Worm (Caenorhabditis elegans) whole organism, L3 larva: Measurements from ENCODE around the gene coq-6.
A peak's percentile ranks its signal among the peaks of the same experiment; 100 is the strongest.

Experiments used
- R02D3.7 ChIP-seq: fragments of 150-350 bp; optimal IDR thresholded peaks from 2 replicates; lab custom pipeline; 2014; ENCODE audit warnings: missing biosample characterization, missing genetic modification characterization
- ZK546.5 ChIP-seq: sonication (generic microtip); optimal IDR thresholded peaks from 2 replicates; lab custom pipeline; 2017; ENCODE audit warnings: missing biosample characterization, missing genetic modification characterization
- aly-2 ChIP-seq: fragments of 150-350 bp; optimal IDR thresholded peaks from 2 replicates; lab custom pipeline; 2014; ENCODE audit warnings: missing biosample characterization, missing genetic modification characterization
- ceh-28 ChIP-seq: fragments of 150-350 bp; optimal IDR thresholded peaks from 2 replicates; lab custom pipeline; 2014; ENCODE audit warnings: missing biosample characterization, missing genetic modification reagents, missing genetic modification characterization
- ceh-9 ChIP-seq: sonication (generic microtip); optimal IDR thresholded peaks from 2 replicates; lab custom pipeline; 2018; ENCODE audit warnings: missing biosample characterization, missing genetic modification characterization
- daf-12 ChIP-seq: fragments of 150-350 bp; optimal IDR thresholded peaks from 2 replicates; lab custom pipeline; 2014; ENCODE audit warnings: missing biosample characterization, missing genetic modification reagents, missing genetic modification characterization
- egl-27 ChIP-seq: sonication (generic microtip); optimal IDR thresholded peaks from 4 replicates; lab custom pipeline; 2017; ENCODE audit warnings: missing biosample characterization, missing genetic modification reagents, missing genetic modification characterization
- egl-5 ChIP-seq: fragments of 150-350 bp; optimal IDR thresholded peaks from 2 replicates; lab custom pipeline; 2017; ENCODE audit warnings: missing biosample characterization, missing genetic modification reagents, missing genetic modification characterization, inconsistent platforms
- elt-1 ChIP-seq: fragments of 150-350 bp; optimal IDR thresholded peaks from 2 replicates; lab custom pipeline; 2014; ENCODE audit warnings: missing biosample characterization, missing genetic modification characterization
- elt-2 ChIP-seq: sonication (generic microtip); optimal IDR thresholded peaks from 2 replicates; lab custom pipeline; 2016; ENCODE audit warnings: missing genetic modification reagents, mild to moderate bottlenecking, missing genetic modification characterization, missing compliant biosample characterization
- elt-3 ChIP-seq, 3 experiments: fragments of 150-350 bp in 1 of 3; sonication (generic microtip) in 2 of 3; optimal IDR thresholded peaks; 2 replicates in 2 of 3; 4 replicates in 1 of 3; lab custom pipeline; 2014 to 2017; ENCODE audit warnings: missing biosample characterization in 3 of 3, missing genetic modification characterization in 3 of 3
- eor-1 ChIP-seq, 2 experiments: fragments of 150-350 bp; optimal IDR thresholded peaks; 2 replicates each; lab custom pipeline; 2014 to 2018; ENCODE audit warnings: missing biosample characterization in 2 of 2, missing genetic modification characterization in 2 of 2
- fkh-10 ChIP-seq: sonication (generic microtip); optimal IDR thresholded peaks from 2 replicates; lab custom pipeline; 2017; ENCODE audit warnings: missing biosample characterization, missing genetic modification reagents, missing genetic modification characterization
- fkh-2 ChIP-seq: fragments of 150-350 bp; optimal IDR thresholded peaks from 2 replicates; lab custom pipeline; 2014; ENCODE audit warnings: missing biosample characterization, missing genetic modification reagents, missing genetic modification characterization
- fos-1 ChIP-seq: fragments of 150-350 bp; optimal IDR thresholded peaks from 2 replicates; lab custom pipeline; 2014; ENCODE audit warnings: missing biosample characterization, missing genetic modification characterization
- hmg-11 ChIP-seq: sonication (generic microtip); optimal IDR thresholded peaks from 2 replicates; lab custom pipeline; 2016; ENCODE audit warnings: missing genetic modification characterization, missing compliant biosample characterization
- lin-15B ChIP-seq: fragments of 150-350 bp; optimal IDR thresholded peaks from 2 replicates; lab custom pipeline; 2014; ENCODE audit warnings: missing biosample characterization, missing genetic modification characterization
- lin-39 ChIP-seq: fragments of 150-350 bp; optimal IDR thresholded peaks from 2 replicates; lab custom pipeline; 2018; ENCODE audit warnings: missing biosample characterization, missing genetic modification reagents, missing genetic modification characterization
- lsy-12 ChIP-seq: sonication (generic microtip); optimal IDR thresholded peaks from 2 replicates; lab custom pipeline; 2016; ENCODE audit warnings: mild to moderate bottlenecking, missing genetic modification characterization, missing compliant biosample characterization
- mml-1 ChIP-seq: fragments of 150-350 bp; sonication (generic microtip); optimal IDR thresholded peaks from 3 replicates; lab custom pipeline; 2014; ENCODE audit warnings: missing biosample characterization, missing genetic modification characterization
- nfya-1 ChIP-seq: sonication (generic microtip); optimal IDR thresholded peaks from 2 replicates; lab custom pipeline; 2017; ENCODE audit warnings: missing genetic modification characterization, mild to moderate bottlenecking, missing compliant biosample characterization, antibody characterized with exemption, moderate library complexity; ENCODE audit not compliant: insufficient read depth
- nhr-12 ChIP-seq: fragments of 150-350 bp; optimal IDR thresholded peaks from 2 replicates; lab custom pipeline; 2014; ENCODE audit warnings: missing biosample characterization, missing genetic modification characterization
- nhr-23 ChIP-seq: fragments of 150-350 bp; optimal IDR thresholded peaks from 2 replicates; lab custom pipeline; 2014; ENCODE audit warnings: missing biosample characterization, missing genetic modification reagents, missing genetic modification characterization
- nhr-237 ChIP-seq: fragments of 150-350 bp; optimal IDR thresholded peaks from 2 replicates; lab custom pipeline; 2014; ENCODE audit warnings: missing biosample characterization, missing genetic modification characterization
- nhr-25 ChIP-seq: sonication (generic microtip); optimal IDR thresholded peaks from 2 replicates; lab custom pipeline; 2017; ENCODE audit warnings: missing biosample characterization, missing genetic modification characterization
- nhr-43 ChIP-seq: sonication (generic microtip); optimal IDR thresholded peaks from 2 replicates; lab custom pipeline; 2016; ENCODE audit warnings: mild to moderate bottlenecking, missing genetic modification characterization, missing compliant biosample characterization; ENCODE audit not compliant: poor library complexity, severe bottlenecking
- nhr-67 ChIP-seq: fragments of 150-350 bp; optimal IDR thresholded peaks from 2 replicates; lab custom pipeline; 2014; ENCODE audit warnings: missing biosample characterization, missing genetic modification characterization
- nhr-76 ChIP-seq: fragments of 150-350 bp; sonication (generic microtip); optimal IDR thresholded peaks from 5 replicates; lab custom pipeline; 2014; ENCODE audit warnings: missing biosample characterization, missing genetic modification characterization
- nhr-77 ChIP-seq: fragments of 150-350 bp; optimal IDR thresholded peaks from 2 replicates; lab custom pipeline; 2014; ENCODE audit warnings: missing biosample characterization, missing genetic modification characterization
- pha-4 ChIP-seq: fragments of 150-350 bp; optimal IDR thresholded peaks from 2 replicates; lab custom pipeline; 2014; ENCODE audit warnings: missing biosample characterization, missing genetic modification reagents, missing genetic modification characterization
- skn-1 ChIP-seq: fragments of 150-350 bp; optimal IDR thresholded peaks from 2 replicates; lab custom pipeline; 2014; ENCODE audit warnings: missing biosample characterization, missing genetic modification characterization
- tbx-2 ChIP-seq: sonication (generic microtip); optimal IDR thresholded peaks from 2 replicates; lab custom pipeline; 2016; ENCODE audit warnings: mild to moderate bottlenecking, missing genetic modification characterization, missing compliant biosample characterization
- unc-62 ChIP-seq: fragments of 150-350 bp; sonication (generic microtip); optimal IDR thresholded peaks from 4 replicates; lab custom pipeline; 2014; ENCODE audit warnings: missing biosample characterization, missing genetic modification reagents, missing genetic modification characterization
- ztf-11 ChIP-seq: fragments of 150-350 bp; optimal IDR thresholded peaks from 2 replicates; lab custom pipeline; 2014; ENCODE audit warnings: missing biosample characterization, missing genetic modification characterization
- ztf-4 ChIP-seq: fragments of 150-350 bp; optimal IDR thresholded peaks from 2 replicates; lab custom pipeline; 2014; ENCODE audit warnings: missing biosample characterization, missing genetic modification characterization

coq-6 gene

DNA sequence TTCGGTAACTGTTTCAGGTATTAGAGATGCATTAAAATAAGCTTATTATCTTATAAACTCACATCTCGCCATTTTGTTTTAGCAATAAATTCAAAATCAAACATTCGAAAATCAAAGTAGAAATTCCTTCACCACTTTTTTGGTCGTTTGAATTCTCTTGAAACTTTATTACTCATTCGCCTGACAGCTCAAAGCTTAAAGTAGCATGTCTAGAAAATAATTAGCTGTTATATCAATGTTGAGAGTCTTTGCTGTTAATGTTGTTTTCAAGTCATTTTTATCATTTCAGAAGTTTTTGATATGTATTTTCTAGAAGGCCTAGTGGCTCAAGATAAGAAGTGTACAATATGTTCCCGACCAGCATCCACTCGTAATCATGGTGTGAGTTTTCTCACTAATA, 33.5 kb upstream of the coq-6 start, which contains the start of gene nhr-39:
nhr-39 (plus strand) TSS at position 301 of the 400 bp plus-strand sequence.
- no peak for TF ChIP-seq tbx-2
- no peak for TF ChIP-seq egl-5
- TF ChIP-seq elt-3 (tag; optimal IDR thresholded peaks at IDR 0.05; lab: Kevin White, UChicago): no peak
- no peak for TF ChIP-seq ztf-4
- no peak for TF ChIP-seq daf-12
- TF ChIP-seq pha-4 (tag; lab: Kevin White, UChicago): no peak
- TF ChIP-seq nhr-43 (tag; lab: Kevin White, UChicago): no peak
- no peak for TF ChIP-seq aly-2
- no peak for TF ChIP-seq R02D3.7 (tag; lab: Kevin White, UChicago)
- no peak for TF ChIP-seq nhr-76 (tag; lab: Kevin White, UChicago)
- TF ChIP-seq lin-39 (tag; lab: Kevin White, UChicago): no peak
- no peak for TF ChIP-seq nhr-25 (tag; lab: Kevin White, UChicago)
- no peak for TF ChIP-seq nhr-67 (tag; lab: Kevin White, UChicago)
- TF ChIP-seq, all 47 proteins: peak for 0

- TF ChIP-seq eor-1 (tag; optimal IDR thresholded peaks at IDR 0.05; lab: Kevin White, UChicago): no peak
These were observed 31.4 kb upstream of the coq-6 start, which contains the start of gene F44A2.3 for ce11 chrV:9305116-9305515. F44A2.3 (plus strand) TSS chrV:9305416.

ce11 chrV:9312377-9312776, 24.2 kb upstream of the coq-6 start:
- peak; percentile 79 for TF ChIP-seq fkh-10 (GFP tag; lab: Kevin White, UChicago)
- no peak for TF ChIP-seq egl-5
- TF ChIP-seq elt-3 (tag; optimal IDR thresholded peaks at IDR 0.05; lab: Kevin White, UChicago): no peak
- no peak for TF ChIP-seq eor-1 (tag; optimal IDR thresholded peaks at IDR 0.05; lab: Kevin White, UChicago)
- no peak for TF ChIP-seq ZK546.5 (tag; lab: Kevin White, UChicago)
- TF ChIP-seq, all 47 proteins: peak for 1

DNA sequence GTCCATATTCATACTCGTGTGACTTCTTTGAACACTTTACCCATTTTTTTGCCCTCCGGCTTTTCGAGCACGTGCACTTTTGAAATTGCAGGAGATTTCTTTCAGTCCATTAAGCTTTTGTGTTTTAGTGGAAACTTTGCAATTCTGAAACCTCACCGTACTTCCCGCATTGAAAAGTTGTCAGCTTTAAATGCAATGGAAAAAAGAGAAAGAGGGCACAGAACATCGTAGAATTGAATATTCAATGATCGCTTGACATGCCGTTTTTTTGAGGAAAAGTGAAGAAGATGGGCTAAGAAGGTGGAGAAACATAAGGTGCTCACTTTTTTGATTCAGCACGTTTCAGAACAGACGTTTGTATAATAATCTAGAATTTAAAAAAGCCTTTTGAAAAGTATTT, 22.2 kb upstream of the coq-6 start:
- no peak for TF ChIP-seq lin-15B (tag; lab: Kevin White, UChicago)

DNA sequence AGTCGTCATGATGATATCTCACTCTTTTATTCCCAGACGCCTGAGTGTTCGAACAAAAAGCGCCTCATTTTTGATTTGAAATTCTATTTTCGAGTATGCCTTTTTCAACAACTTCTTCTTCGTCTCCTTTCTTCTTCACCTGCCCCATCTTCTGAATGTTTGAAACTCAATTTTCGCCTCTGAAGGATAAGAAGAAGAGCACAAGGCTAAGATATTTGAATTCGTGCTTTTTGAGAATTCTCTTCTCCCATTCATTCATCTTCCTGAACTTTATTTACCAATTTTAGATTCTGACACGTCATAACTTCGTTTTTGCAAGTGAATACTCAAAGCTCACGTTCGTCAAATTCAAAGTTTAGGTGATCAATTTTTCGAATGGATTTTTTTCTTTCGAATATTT, 19.6 kb upstream of the coq-6 start:
- TF ChIP-seq unc-62 (GFP tag; lab: Kevin White, UChicago): no peak
- no peak for TF ChIP-seq ZK546.5 (tag; lab: Kevin White, UChicago)
- peak; percentile 59 for TF ChIP-seq fkh-10 (GFP tag; lab: Kevin White, UChicago)

DNA sequence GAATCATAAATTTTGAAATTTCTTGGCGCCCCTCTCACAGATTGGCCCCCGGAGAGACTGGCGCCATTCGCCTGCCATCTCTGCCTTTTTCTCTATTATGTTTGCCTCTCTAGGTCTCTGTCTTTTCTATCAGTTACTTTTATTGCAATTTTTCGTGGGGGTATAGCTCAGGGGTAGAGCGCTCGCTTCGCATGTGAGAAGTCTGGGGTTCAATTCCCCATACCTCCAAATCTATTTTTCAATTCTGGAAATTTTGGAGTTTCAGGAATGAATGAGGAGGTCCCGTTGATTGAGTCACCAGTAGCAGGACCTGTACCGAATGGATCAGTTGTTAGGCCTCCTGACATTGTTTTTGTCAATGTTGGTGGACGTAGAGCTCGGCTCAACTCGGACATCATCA, 18.5 kb upstream of the coq-6 start, which contains the start of gene kvs-3:
kvs-3 (plus strand) TSS at position 266 of the 400 bp plus-strand sequence.
- no peak for TF ChIP-seq ceh-9 (tag; lab: Kevin White, UChicago)
- peak; percentile 37 for TF ChIP-seq lsy-12 (tag; lab: Kevin White, UChicago)
- TF ChIP-seq R02D3.7 (tag; lab: Kevin White, UChicago): peak; percentile 2
- TF ChIP-seq mml-1 (tag; lab: Kevin White, UChicago): no peak
- peak; percentile 49 for TF ChIP-seq elt-2 (tag; lab: Kevin White, UChicago)
- peak; percentile 19 for TF ChIP-seq nhr-77 (tag; lab: Kevin White, UChicago)
- no peak for TF ChIP-seq fkh-10 (GFP tag; lab: Kevin White, UChicago)
- peak; percentile 29 for TF ChIP-seq egl-27 (tag; lab: Kevin White, UChicago)
- peak; percentile 51 for TF ChIP-seq tbx-2
- no peak for TF ChIP-seq ceh-28 (tag; lab: Kevin White, UChicago)
- TF ChIP-seq nhr-23 (tag; lab: Kevin White, UChicago): no peak
- no peak for TF ChIP-seq nhr-237 (tag; lab: Kevin White, UChicago)
- TF ChIP-seq nhr-25 (tag; lab: Kevin White, UChicago): no peak
- TF ChIP-seq ztf-11 (tag; lab: Kevin White, UChicago): no peak
- no peak for TF ChIP-seq pha-4 (tag; lab: Kevin White, UChicago)
- TF ChIP-seq nhr-12 (tag; lab: Kevin White, UChicago): no peak
- TF ChIP-seq skn-1 (tag; lab: Kevin White, UChicago): no peak
- peak; percentile 65 for TF ChIP-seq lin-39 (tag; lab: Kevin White, UChicago)
- TF ChIP-seq nhr-76 (tag; lab: Kevin White, UChicago): peak; percentile 2
- no peak for TF ChIP-seq lin-15B (tag; lab: Kevin White, UChicago)
- TF ChIP-seq fkh-2 (tag; lab: Kevin White, UChicago): no peak
- peak; percentile 81 for TF ChIP-seq hmg-11 (tag; lab: Kevin White, UChicago)
- no peak for TF ChIP-seq fos-1 (tag; lab: Kevin White, UChicago)
- TF ChIP-seq nfya-1: peak; percentile 49
- TF ChIP-seq elt-1 (tag; lab: Kevin White, UChicago): peak; percentile 22
